Worm (Caenorhabditis elegans) whole organism, L1 larva: ENCODE results near the gene flp-27.

Experiments used
- aha-1 ChIP-seq: fragments of 150-350 bp; optimal IDR thresholded peaks from 2 replicates; lab custom pipeline; 2014; ENCODE audit warnings: missing biosample characterization, missing genetic modification characterization
- blmp-1 ChIP-seq: fragments of 150-350 bp; optimal IDR thresholded peaks from 2 replicates; lab custom pipeline; 2014; ENCODE audit warnings: missing biosample characterization, missing genetic modification characterization
- ceh-8 ChIP-seq: fragments of 200-800 bp; sonication (Bioruptor generic); optimal IDR thresholded peaks from 2 replicates; lab custom pipeline; 2018; ENCODE audit warnings: mild to moderate bottlenecking, missing genetic modification characterization, moderate library complexity, missing compliant biosample characterization
- dpl-1 ChIP-seq, 3 experiments: fragments of 150-350 bp in 2 of 3; sonication (generic microtip) in 1 of 3; optimal IDR thresholded peaks; 2 replicates each; lab custom pipeline; 2014 to 2017; ENCODE audit warnings: missing biosample characterization in 3 of 3, missing genetic modification characterization in 3 of 3, missing genetic modification reagents in 3 of 3
- dsc-1 ChIP-seq: sonication (generic microtip); optimal IDR thresholded peaks from 2 replicates; lab custom pipeline; 2016; ENCODE audit warnings: mild to moderate bottlenecking, missing genetic modification characterization, missing compliant biosample characterization
- efl-3 ChIP-seq: fragments of 200-800 bp; sonication (Bioruptor generic); optimal IDR thresholded peaks from 2 replicates; lab custom pipeline; 2018; ENCODE audit warnings: mild to moderate bottlenecking, missing genetic modification characterization, missing compliant biosample characterization
- egl-13 ChIP-seq: sonication (generic microtip); optimal IDR thresholded peaks from 2 replicates; lab custom pipeline; 2016; ENCODE audit warnings: missing genotype, missing genetic modification reagents, missing genetic modification characterization, missing compliant biosample characterization
- egl-27 ChIP-seq, 2 experiments: fragments of 150-350 bp in 1 of 2; sonication (generic microtip); optimal IDR thresholded peaks; 3 replicates each; lab custom pipeline; 2017 to 2018; ENCODE audit warnings: missing biosample characterization in 2 of 2, missing genetic modification characterization in 2 of 2, missing genetic modification reagents in 2 of 2
- fkh-10 ChIP-seq: sonication (generic microtip); optimal IDR thresholded peaks from 2 replicates; lab custom pipeline; 2017; ENCODE audit warnings: missing biosample characterization, missing genetic modification reagents, missing genetic modification characterization
- fkh-8 ChIP-seq: sonication (generic microtip); optimal IDR thresholded peaks from 2 replicates; lab custom pipeline; 2016; ENCODE audit warnings: mild to moderate bottlenecking, missing genetic modification characterization, missing compliant biosample characterization
- fos-1 ChIP-seq: fragments of 150-350 bp; optimal IDR thresholded peaks from 2 replicates; lab custom pipeline; 2014; ENCODE audit warnings: missing biosample characterization, missing genetic modification characterization
- grh-1 ChIP-seq: fragments of 200-800 bp; sonication (Bioruptor generic); IDR thresholded peaks from 2 replicates; pipeline ENCODE4 v1.3.6; 2022; ENCODE audit warnings: missing genetic modification reagents, missing genetic modification characterization, missing compliant biosample characterization
- hlh-17 ChIP-seq: fragments of 200-800 bp; sonication (Bioruptor generic); optimal IDR thresholded peaks from 2 replicates; lab custom pipeline; 2018; ENCODE audit warnings: missing genetic modification characterization, mild to moderate bottlenecking, missing compliant biosample characterization, moderate library complexity, borderline replicate concordance
- irx-1 ChIP-seq: sonication (generic microtip); optimal IDR thresholded peaks from 2 replicates; lab custom pipeline; 2016; ENCODE audit warnings: missing genetic modification characterization, missing compliant biosample characterization
- lin-13 ChIP-seq: fragments of 150-350 bp; optimal IDR thresholded peaks from 2 replicates; lab custom pipeline; 2014; ENCODE audit warnings: missing biosample characterization, missing genetic modification reagents, missing genetic modification characterization
- lin-14 ChIP-seq: fragments of 200-800 bp; sonication (Bioruptor generic); optimal IDR thresholded peaks from 2 replicates; lab custom pipeline; 2018; ENCODE audit warnings: mild to moderate bottlenecking, missing genetic modification characterization, moderate library complexity, missing compliant biosample characterization
- lin-15B ChIP-seq: fragments of 150-350 bp; sonication (generic microtip); optimal IDR thresholded peaks from 3 replicates; lab custom pipeline; 2014; ENCODE audit warnings: missing biosample characterization, missing genetic modification characterization
- lin-35 ChIP-seq, 2 experiments: fragments of 150-350 bp; optimal IDR thresholded peaks; 2 replicates each; lab custom pipeline; 2014; ENCODE audit warnings: missing biosample characterization in 2 of 2, missing genetic modification characterization in 2 of 2, missing genetic modification reagents in 2 of 2
- lsy-2 ChIP-seq, 2 experiments: fragments of 150-350 bp; optimal IDR thresholded peaks; 2 replicates each; lab custom pipeline; 2014; ENCODE audit warnings: missing biosample characterization in 2 of 2, missing genetic modification characterization in 2 of 2
- mab-9 ChIP-seq: fragments of 200-800 bp; sonication (Bioruptor generic); IDR thresholded peaks from 2 replicates; pipeline ENCODE4 v1.3.6; 2022; ENCODE audit warnings: missing genetic modification reagents, missing genetic modification characterization, missing compliant biosample characterization
- mdl-1 ChIP-seq, 2 experiments: fragments of 150-350 bp; optimal IDR thresholded peaks; 2 replicates each; lab custom pipeline; 2014 to 2017; ENCODE audit warnings: missing biosample characterization in 2 of 2, missing genetic modification characterization in 2 of 2, inconsistent platforms in 1 of 2
- mef-2 ChIP-seq: fragments of 150-350 bp; optimal IDR thresholded peaks from 2 replicates; lab custom pipeline; 2014; ENCODE audit warnings: missing biosample characterization, missing genetic modification characterization
- nhr-11 ChIP-seq: fragments of 150-350 bp; optimal IDR thresholded peaks from 2 replicates; lab custom pipeline; 2014; ENCODE audit warnings: missing biosample characterization, missing genetic modification characterization
- nhr-12 ChIP-seq: sonication (generic microtip); optimal IDR thresholded peaks from 2 replicates; lab custom pipeline; 2017; ENCODE audit warnings: missing biosample characterization, missing genetic modification characterization
- nhr-19 ChIP-seq: fragments of 200-800 bp; sonication (Bioruptor generic); conservative IDR thresholded peaks from 2 replicates; pipeline ENCODE4 v1.3.6; 2022; ENCODE audit warnings: missing genetic modification characterization, missing compliant biosample characterization
- nhr-20 ChIP-seq: sonication (generic microtip); optimal IDR thresholded peaks from 2 replicates; lab custom pipeline; 2016; ENCODE audit warnings: mild to moderate bottlenecking, missing genetic modification characterization, missing compliant biosample characterization
- nhr-71 ChIP-seq: sonication (generic microtip); optimal IDR thresholded peaks from 2 replicates; lab custom pipeline; 2016; ENCODE audit warnings: mild to moderate bottlenecking, missing genetic modification characterization, moderate library complexity, missing compliant biosample characterization
- nhr-76 ChIP-seq: sonication (generic microtip); optimal IDR thresholded peaks from 2 replicates; lab custom pipeline; 2017; ENCODE audit warnings: missing biosample characterization, missing genetic modification characterization
- nhr-77 ChIP-seq: fragments of 150-350 bp; optimal IDR thresholded peaks from 2 replicates; lab custom pipeline; 2014; ENCODE audit warnings: missing biosample characterization, missing genetic modification characterization
- nhr-85 ChIP-seq: sonication (generic microtip); peaks from one replicate; lab custom pipeline; 2016; ENCODE audit warnings: missing genetic modification characterization, inconsistent platforms, missing compliant biosample characterization
- nhr-90 ChIP-seq: sonication (generic microtip); optimal IDR thresholded peaks from 2 replicates; lab custom pipeline; 2016; ENCODE audit warnings: mild to moderate bottlenecking, missing genetic modification characterization, missing compliant biosample characterization; ENCODE audit not compliant: poor library complexity
- pqm-1 ChIP-seq: sonication (generic microtip); optimal IDR thresholded peaks from 3 replicates; lab custom pipeline; 2017; ENCODE audit warnings: missing biosample characterization, missing genetic modification characterization
- rnt-1 ChIP-seq: sonication (generic microtip); optimal IDR thresholded peaks from 2 replicates; lab custom pipeline; 2016; ENCODE audit warnings: mild to moderate bottlenecking, missing genetic modification characterization, moderate library complexity, missing compliant biosample characterization
- skn-1 ChIP-seq: fragments of 150-350 bp; optimal IDR thresholded peaks from 2 replicates; lab custom pipeline; 2014; ENCODE audit warnings: missing biosample characterization, missing genetic modification characterization
- snpc-4 ChIP-seq: fragments of 150-350 bp; optimal IDR thresholded peaks from 2 replicates; lab custom pipeline; 2014; ENCODE audit warnings: missing biosample characterization, missing genetic modification characterization
- snu-23 ChIP-seq: sonication (generic microtip); optimal IDR thresholded peaks from 2 replicates; lab custom pipeline; 2016; ENCODE audit warnings: missing genetic modification characterization, missing compliant biosample characterization
- unc-62 ChIP-seq: fragments of 150-350 bp; optimal IDR thresholded peaks from 2 replicates; lab custom pipeline; 2014; ENCODE audit warnings: missing biosample characterization, missing genetic modification reagents, missing genetic modification characterization
- unc-98 ChIP-seq: fragments of 200-800 bp; sonication (Bioruptor generic); IDR thresholded peaks from 2 replicates; pipeline ENCODE4 v1.3.6; 2022; ENCODE audit warnings: missing genetic modification characterization, missing compliant biosample characterization
- vab-15 ChIP-seq: sonication (generic microtip); optimal IDR thresholded peaks from 2 replicates; lab custom pipeline; 2017; ENCODE audit warnings: missing genotype, mild to moderate bottlenecking, missing genetic modification characterization, missing compliant biosample characterization
- xbp-1 ChIP-seq: sonication (generic microtip); optimal IDR thresholded peaks from 2 replicates; lab custom pipeline; 2016; ENCODE audit warnings: missing genetic modification characterization, missing compliant biosample characterization
- zag-1 ChIP-seq: fragments of 150-350 bp; optimal IDR thresholded peaks from 2 replicates; lab custom pipeline; 2014; ENCODE audit warnings: missing biosample characterization, missing genetic modification characterization
- zip-4 ChIP-seq: fragments of 200-800 bp; sonication (Bioruptor generic); optimal IDR thresholded peaks from 2 replicates; lab custom pipeline; 2018; ENCODE audit warnings: mild to moderate bottlenecking, missing genetic modification characterization, moderate library complexity, missing compliant biosample characterization
- ztf-11 ChIP-seq, 2 experiments: sonication (generic microtip); optimal IDR thresholded peaks; 2 replicates each; lab custom pipeline; 2016 to 2017; ENCODE audit warnings: missing genetic modification characterization in 2 of 2, missing biosample characterization in 1 of 2, missing compliant biosample characterization in 1 of 2
- ztf-4 ChIP-seq: fragments of 150-350 bp; optimal IDR thresholded peaks from 2 replicates; lab custom pipeline; 2014; ENCODE audit warnings: missing biosample characterization, missing genetic modification characterization

Gene flp-27

DNA sequence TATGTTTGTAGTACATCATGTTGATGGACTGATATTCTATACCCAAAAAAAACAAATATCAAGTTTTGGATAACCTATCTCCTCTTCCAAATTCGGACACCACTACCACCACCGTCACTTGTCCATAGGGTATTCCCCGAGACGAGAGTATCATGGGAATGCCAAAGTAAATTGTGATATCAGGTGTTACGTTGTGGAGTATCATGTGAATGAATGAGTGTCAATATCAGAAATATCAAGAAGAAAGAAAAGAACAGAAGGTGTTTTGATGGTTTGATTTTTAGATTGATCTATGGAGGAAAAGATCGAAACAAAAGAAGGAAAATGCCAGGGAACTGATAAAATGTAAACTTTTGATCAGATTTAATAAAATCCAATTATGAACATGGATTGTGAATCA lies 17.5 kb downstream of the flp-27 start (continued):
- TF ChIP-seq aha-1 (no peak), mef-2 (no peak), nhr-20 (tag; lab: Kevin White, UChicago) (peak; percentile 77), nhr-11 (peak; percentile 36), nhr-71 (tag; lab: Kevin White, UChicago) (peak; percentile 88), lin-13 (GFP tag; lab: Kevin White, UChicago) (peak; percentile 57), zag-1 (tag; lab: Kevin White, UChicago) (no peak), egl-27 (tag; optimal IDR thresholded peaks at IDR 0.05; lab: Kevin White, UChicago) (no peak), dpl-1 (GFP tag; optimal IDR thresholded peaks at IDR 0.05; lab: Kevin White, UChicago) (peak in 2 of 3 experiments; percentile 23 to 44), ztf-11 (tag; optimal IDR thresholded peaks at IDR 0.05; lab: Kevin White, UChicago) (no peak), lin-35 (GFP tag; optimal IDR thresholded peaks at IDR 0.05; lab: Kevin White, UChicago) (peak; percentile 27 to 72), dsc-1 (tag; lab: Kevin White, UChicago) (no peak), skn-1 (tag; lab: Kevin White, UChicago) (peak; percentile 4), mab-9 (GFP tag; lab: Robert Waterston, UW) (no peak), lin-15B (tag; lab: Kevin White, UChicago) (no peak), nhr-77 (tag; lab: Kevin White, UChicago) (no peak), ztf-4 (tag; lab: Kevin White, UChicago) (peak; percentile 35), blmp-1 (tag; lab: Kevin White, UChicago) (peak; percentile 38), grh-1 (GFP tag; lab: Robert Waterston, UW) (no peak), irx-1 (tag; lab: Kevin White, UChicago) (no peak), nhr-76 (no peak), egl-13 (no peak), fos-1 (tag; lab: Kevin White, UChicago) (no peak), fkh-10 (GFP tag; lab: Kevin White, UChicago) (no peak), mdl-1 (tag; optimal IDR thresholded peaks at IDR 0.05; lab: Kevin White, UChicago) (peak in 1 of 2 experiments; percentile 26), fkh-8 (tag; lab: Kevin White, UChicago) (peak; percentile 19), nhr-85 (tag; lab: Kevin White, UChicago) (peak; percentile 56), zip-4 (GFP tag; lab: Kevin White, UChicago) (no peak), nhr-12 (tag; lab: Kevin White, UChicago) (no peak), unc-62 (GFP tag; lab: Kevin White, UChicago) (no peak), nhr-19 (peak; percentile 82), hlh-17 (GFP tag; lab: Kevin White, UChicago) (no peak), snu-23 (GFP tag; lab: Kevin White, UChicago) (peak; percentile 77), pqm-1 (no peak)

DNA sequence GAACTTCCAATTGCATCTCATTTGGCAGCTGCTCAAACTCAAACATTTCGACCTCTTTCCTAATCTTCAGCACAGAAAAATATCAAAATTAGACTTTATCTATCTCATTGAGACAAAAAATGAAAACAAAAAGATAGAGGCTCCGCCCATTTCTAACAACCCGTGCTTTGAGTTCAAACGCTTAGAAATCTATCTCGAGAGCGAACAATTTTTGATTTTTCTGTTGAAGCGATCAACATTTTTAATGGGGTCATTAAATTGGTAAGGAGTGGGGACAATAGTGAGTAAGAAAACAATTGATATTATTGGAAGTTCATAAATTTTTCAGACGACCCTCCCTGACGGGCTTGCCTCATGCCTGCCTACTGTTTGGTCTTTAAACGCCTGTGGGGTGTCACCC lies 18.1 kb downstream of the flp-27 start, which contains the start of the genes C25H3.10 and C25H3.1:
TSS of gene C25H3.10 (minus strand) at position 101 of the 400 bp plus-strand sequence.
TSS of gene C25H3.1 (plus strand) at position 203 of the 400 bp plus-strand sequence.
- TF ChIP-seq vab-15 (tag; lab: Kevin White, UChicago) (no peak), nhr-20 (tag; lab: Kevin White, UChicago) (peak; percentile 19), ceh-8 (no peak), snu-23 (GFP tag; lab: Kevin White, UChicago) (peak; percentile 33), nhr-90 (no peak), unc-98 (no peak), lin-14 (peak; percentile 6), nhr-77 (tag; lab: Kevin White, UChicago) (no peak), lsy-2 (tag; optimal IDR thresholded peaks at IDR 0.05; lab: Kevin White, UChicago) (peak; percentile 2 to 4), xbp-1 (tag; lab: Kevin White, UChicago) (no peak), blmp-1 (tag; lab: Kevin White, UChicago) (peak; percentile 20), rnt-1 (tag; lab: Kevin White, UChicago) (peak; percentile 44), nhr-19 (peak; percentile 10), nhr-71 (tag; lab: Kevin White, UChicago) (peak; percentile 39), efl-3 (no peak), snpc-4 (tag; lab: Kevin White, UChicago) (peak; percentile 57)
